Worm (Caenorhabditis elegans) whole organism, L1 larva: Measurements from ENCODE around the gene C56A3.4.
A peak's percentile ranks its signal among the peaks of the same experiment; 100 is the strongest.

ENCODE experiments used
- alr-1 ChIP-seq: fragments of 200-800 bp; sonication (Bioruptor generic); optimal IDR thresholded peaks from 2 replicates; lab custom pipeline; 2018; ENCODE audit warnings: borderline replicate concordance, mild to moderate bottlenecking, missing genetic modification characterization, missing compliant biosample characterization
- aly-2 ChIP-seq: fragments of 150-350 bp; optimal IDR thresholded peaks from 2 replicates; lab custom pipeline; 2014; ENCODE audit warnings: missing biosample characterization, missing genetic modification characterization
- ces-1 ChIP-seq: fragments of 150-350 bp; optimal IDR thresholded peaks from 2 replicates; lab custom pipeline; 2014; ENCODE audit warnings: missing biosample characterization, missing genetic modification reagents, missing genetic modification characterization
- lin-13 ChIP-seq: fragments of 150-350 bp; optimal IDR thresholded peaks from 2 replicates; lab custom pipeline; 2014; ENCODE audit warnings: missing biosample characterization, missing genetic modification reagents, missing genetic modification characterization
- lin-35 ChIP-seq, 2 experiments: fragments of 150-350 bp; optimal IDR thresholded peaks; 2 replicates each; lab custom pipeline; 2014; ENCODE audit warnings: missing biosample characterization in 2 of 2, missing genetic modification characterization in 2 of 2, missing genetic modification reagents in 2 of 2
- lin-39 ChIP-seq: fragments of 150-350 bp; optimal IDR thresholded peaks from 2 replicates; lab custom pipeline; 2014; ENCODE audit warnings: missing biosample characterization, missing genetic modification reagents, missing genetic modification characterization
- mdl-1 ChIP-seq, 2 experiments: fragments of 150-350 bp; optimal IDR thresholded peaks; 2 replicates each; lab custom pipeline; 2014 to 2017; ENCODE audit warnings: missing biosample characterization in 2 of 2, missing genetic modification characterization in 2 of 2, inconsistent platforms in 1 of 2
- snu-23 ChIP-seq: sonication (generic microtip); optimal IDR thresholded peaks from 2 replicates; lab custom pipeline; 2016; ENCODE audit warnings: missing genetic modification characterization, missing compliant biosample characterization
- unc-86 ChIP-seq: sonication (generic microtip); optimal IDR thresholded peaks from 2 replicates; lab custom pipeline; 2016; ENCODE audit warnings: missing genetic modification characterization, missing compliant biosample characterization

DNA sequence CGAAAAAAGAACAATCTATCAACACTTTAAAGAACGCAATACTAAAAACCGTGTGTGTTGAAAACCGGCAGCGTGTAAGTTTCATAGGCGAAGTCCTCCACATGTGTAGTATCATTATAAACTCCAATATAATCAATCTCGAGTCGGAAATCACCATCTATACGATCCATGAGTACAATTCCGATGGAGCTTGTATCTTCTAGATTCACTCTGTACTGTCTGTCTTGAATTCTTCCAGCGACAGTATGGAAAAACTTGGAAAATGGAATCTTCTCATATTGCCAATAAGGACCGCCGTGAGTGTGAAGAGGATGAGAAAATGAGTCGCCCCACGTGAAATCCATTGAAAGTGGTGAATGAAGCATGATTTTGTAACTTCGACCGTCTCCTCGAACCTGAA, 15.4 kb upstream of the C56A3.4 start:
- no peak for TF ChIP-seq lin-39 (tag; lab: Kevin White, UChicago)
- TF ChIP-seq aly-2: no peak
- TF ChIP-seq lin-13: no peak
- TF ChIP-seq snu-23 (GFP tag; lab: Kevin White, UChicago): peak; percentile 0
- no peak for TF ChIP-seq mdl-1 (tag; optimal IDR thresholded peaks at IDR 0.05; lab: Kevin White, UChicago)
- no peak for TF ChIP-seq ces-1 (GFP tag; lab: Kevin White, UChicago)
- no peak for TF ChIP-seq unc-86 (tag; lab: Kevin White, UChicago)
- TF ChIP-seq alr-1 (tag; lab: Kevin White, UChicago): no peak
- TF ChIP-seq lin-35 (GFP tag; optimal IDR thresholded peaks at IDR 0.05; lab: Kevin White, UChicago): peak in 1 of 2 experiments; percentile 5
